Fruit fly (Drosophila melanogaster): ENCODE results near the gene CG4229.
A peak's percentile ranks its signal among the peaks of the same experiment; 100 is the strongest.

DNA sequence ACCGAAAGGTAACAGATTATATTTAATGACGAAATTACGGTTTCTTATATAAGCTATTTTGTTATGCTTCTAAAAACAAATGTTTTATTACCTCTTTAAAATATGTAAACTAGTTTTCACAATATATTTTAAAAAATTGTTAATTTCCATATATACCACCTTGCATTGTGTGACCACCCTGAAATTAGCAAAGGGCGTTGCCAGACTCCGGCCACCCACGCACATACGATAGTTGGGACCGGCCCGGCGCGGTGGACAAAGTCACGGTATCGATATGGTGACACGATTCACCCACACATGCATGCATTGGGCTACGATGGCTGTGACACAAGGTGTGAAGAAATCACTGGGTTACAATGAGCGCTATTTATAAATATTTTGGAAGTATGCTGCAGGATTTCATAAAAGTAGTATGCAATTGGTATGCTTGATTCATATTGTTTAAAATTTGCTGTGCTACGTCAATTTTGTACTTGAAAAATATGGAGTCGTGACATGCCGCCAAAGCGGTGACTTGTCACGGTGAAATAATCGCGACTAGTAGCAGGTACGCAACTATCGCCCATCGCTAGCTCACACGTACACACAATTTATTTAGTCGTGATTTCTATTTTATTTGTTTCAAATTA lies 31.5 kb downstream of the CG4229 start:
- peak; percentile 71 for TF ChIP-seq h (GFP tag; optimal IDR thresholded peaks at IDR 0.05)
- peak; percentile 63 for TF ChIP-seq rgr (GFP tag; optimal IDR thresholded peaks at IDR 0.05)
- peak; percentile 42 for TF ChIP-seq psq (GFP tag; optimal IDR thresholded peaks at IDR 0.05)
- TF ChIP-seq tai (GFP tag; optimal IDR thresholded peaks at IDR 0.05) = no peak
- TF ChIP-seq ey (GFP tag; optimal IDR thresholded peaks at IDR 0.05) = peak; percentile 43
- no peak for TF ChIP-seq Hr78 (GFP tag; optimal IDR thresholded peaks at IDR 0.05)
